Worm (Caenorhabditis elegans): Measurements from ENCODE around the gene C53A3.1.

Gene C53A3.1

ce11 chrV:5741237-5741636 lies 18.8 kb downstream of the C53A3.1 start:
- TF ChIP-seq mdl-1 (tag; optimal IDR thresholded peaks at IDR 0.05) (no peak), ztf-7 (tag; optimal IDR thresholded peaks at IDR 0.05) (no peak), T20F7.1 (GFP tag; optimal IDR thresholded peaks at IDR 0.05) (no peak), ztf-11 (tag; optimal IDR thresholded peaks at IDR 0.05) (no peak)

- TF ChIP-seq unc-62 (GFP tag; optimal IDR thresholded peaks at IDR 0.05 in 1 of 2), result peak in 1 of 2 experiments; percentile 67
- no peak for TF ChIP-seq unc-62 (tag; optimal IDR thresholded peaks at IDR 0.05)
- no peak for TF ChIP-seq ceh-28 (tag; optimal IDR thresholded peaks at IDR 0.05)
- TF ChIP-seq F37D6.2 (tag; optimal IDR thresholded peaks at IDR 0.05), result no peak
- no peak for TF ChIP-seq nhr-25 (tag; optimal IDR thresholded peaks at IDR 0.05; ENCODE audit: borderline replicate concordance, insufficient read depth)
Observed at ce11 chrV:5739438-5739837, 20.6 kb downstream of the C53A3.1 start.

- TF ChIP-seq ceh-62 (tag; optimal IDR thresholded peaks at IDR 0.05) (no peak), aha-1 (tag) (no peak), daf-19 (GFP tag; conservative IDR thresholded peaks at IDR 0.05) (no peak), lin-39 (tag; optimal IDR thresholded peaks at IDR 0.05) (no peak), lin-38 (GFP tag; IDR thresholded peaks at IDR 0.05) (no peak), ctbp-1 (GFP tag; IDR thresholded peaks at IDR 0.05) (no peak)
Observed at ce11 chrV:5736068-5736467, 24.0 kb downstream of the C53A3.1 start, which contains the start of gene K09H11.6. Gene K09H11.6, minus strand, starts transcription at chrV:5736168.

- no peak for TF ChIP-seq Y48G9A.11 (GFP tag; IDR thresholded peaks at IDR 0.05)
- TF ChIP-seq zip-2 (tag; optimal IDR thresholded peaks at IDR 0.05), result no peak
Observed at ce11 chrV:5730783-5731182, 29.2 kb downstream of the C53A3.1 start, which contains the start of gene K09H11.15. Gene K09H11.15, minus strand, starts transcription at chrV:5730883.

- no peak for TF ChIP-seq egl-27 (tag; optimal IDR thresholded peaks at IDR 0.05)
- TF ChIP-seq sdz-12 (GFP tag; optimal IDR thresholded peaks at IDR 0.05), result no peak
- TF ChIP-seq nhr-42 (GFP tag; IDR thresholded peaks at IDR 0.05), result no peak
- TF ChIP-seq zag-1 (tag; optimal IDR thresholded peaks at IDR 0.05), result no peak
- no peak for TF ChIP-seq dmd-9 (GFP tag; IDR thresholded peaks at IDR 0.05)
- no peak for TF ChIP-seq mep-1 (tag; optimal IDR thresholded peaks at IDR 0.05)
- TF ChIP-seq lin-15B (tag; optimal IDR thresholded peaks at IDR 0.05), result no peak
- no peak for TF ChIP-seq ZK337.2 (GFP tag; IDR thresholded peaks at IDR 0.05)
- TF ChIP-seq fos-1 (tag; optimal IDR thresholded peaks at IDR 0.05), result no peak
- TF ChIP-seq dve-1 (tag; optimal IDR thresholded peaks at IDR 0.05; ENCODE audit: insufficient read depth), result no peak
- TF ChIP-seq gei-8 (GFP tag; optimal IDR thresholded peaks at IDR 0.05), result no peak
- TF ChIP-seq ztf-7 (tag; optimal IDR thresholded peaks at IDR 0.05), result no peak
Observed at ce11 chrV:5726463-5726862, 33.6 kb downstream of the C53A3.1 start, which contains the start of gene K09H11.4. Gene K09H11.4, minus strand, starts transcription at chrV:5726563.

DNA sequence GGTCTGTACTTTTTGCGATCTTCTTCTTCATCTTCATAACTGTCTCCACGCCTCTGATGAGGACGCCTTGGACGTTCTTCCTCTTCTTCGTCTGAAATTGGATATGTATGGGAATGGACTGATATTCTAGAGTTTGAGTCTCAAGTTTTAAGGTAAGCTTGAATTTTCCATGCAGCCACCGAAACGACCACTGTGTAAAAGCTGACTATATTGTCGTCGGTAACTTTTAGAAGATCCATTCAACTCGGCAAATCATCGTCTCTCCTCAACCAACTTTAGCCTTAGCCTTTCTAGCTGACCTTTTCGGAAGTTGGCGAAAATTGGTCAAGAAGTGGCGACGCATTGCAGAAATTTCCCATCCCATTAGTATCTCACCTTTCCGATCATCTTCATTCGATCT lies 35.6 kb downstream of the C53A3.1 start:
- no peak for TF ChIP-seq F26F4.8 (GFP tag; conservative IDR thresholded peaks at IDR 0.05)
- TF ChIP-seq F10B5.3 (tag; optimal IDR thresholded peaks at IDR 0.05), result no peak
- peak in 1 of 2 experiments; percentile 90 for TF ChIP-seq unc-62 (GFP tag; optimal IDR thresholded peaks at IDR 0.05 in 1 of 2)
- TF ChIP-seq unc-62 (tag; optimal IDR thresholded peaks at IDR 0.05), result no peak
- no peak for TF ChIP-seq ceh-62 (tag; optimal IDR thresholded peaks at IDR 0.05)

- no peak for TF ChIP-seq zip-11 (GFP tag; IDR thresholded peaks at IDR 0.05)
- no peak for TF ChIP-seq ceh-44 (GFP tag; IDR thresholded peaks at IDR 0.05)
- TF ChIP-seq attf-4 (tag; optimal IDR thresholded peaks at IDR 0.05), result no peak
- TF ChIP-seq ztf-7 (tag; optimal IDR thresholded peaks at IDR 0.05), result no peak
- TF ChIP-seq unc-130 (GFP tag; optimal IDR thresholded peaks at IDR 0.05), result no peak
Observed at ce11 chrV:5722093-5722492, 37.9 kb downstream of the C53A3.1 start.
